Fruit fly (Drosophila melanogaster): ENCODE measurements around the gene Glg1.

- TF ChIP-seq CG4496 (GFP tag; IDR thresholded peaks at IDR 0.05), result no peak
- TF ChIP-seq CG17806 (tag; optimal IDR thresholded peaks at IDR 0.05), result no peak
- TF ChIP-seq rn (GFP tag; IDR thresholded peaks at IDR 0.05), result no peak
- TF ChIP-seq CG10348 (GFP tag; IDR thresholded peaks at IDR 0.05), result no peak
- no peak for TF ChIP-seq CG8301 (tag; optimal IDR thresholded peaks at IDR 0.05)
- TF ChIP-seq gl (tag; optimal IDR thresholded peaks at IDR 0.05), result no peak
- TF ChIP-seq EcR (GFP tag; optimal IDR thresholded peaks at IDR 0.05), result no peak
- no peak for TF ChIP-seq CG34367 (tag; optimal IDR thresholded peaks at IDR 0.05)
- no peak for TF ChIP-seq fd96Ca (GFP tag; IDR thresholded peaks at IDR 0.05)
- no peak for TF ChIP-seq CG32121 (GFP tag; IDR thresholded peaks at IDR 0.05)
Measured at dm6 chr3L:21518345-21518744, 11.0 kb upstream of the Glg1 start.

Measured in whole organism, pupa.